Fruit fly (Drosophila melanogaster) whole organism, embryonic: ENCODE data around the gene Gale.

Experiments used
- CG14710 ChIP-seq: fragments of 200-800 bp; sonication (Bioruptor generic); optimal IDR thresholded peaks from 3 replicates; lab custom pipeline; 2019; ENCODE audit warnings: missing biosample characterization, mild to moderate bottlenecking, missing genetic modification characterization, moderate library complexity
- CG17829 ChIP-seq: fragments of 200-800 bp; optimal IDR thresholded peaks from 2 replicates; lab custom pipeline; 2019; ENCODE audit warnings: missing biosample characterization, mild to moderate bottlenecking, missing genetic modification characterization, moderate library complexity
- CG2199 ChIP-seq: fragments of 200-800 bp; sonication (Bioruptor generic); IDR thresholded peaks from 3 replicates; pipeline ENCODE4 v1.3.6; 2022; ENCODE audit warnings: missing biosample characterization, missing genetic modification characterization
- CG3163 ChIP-seq: fragments of 200-800 bp; sonication (Bioruptor generic); optimal IDR thresholded peaks from 3 replicates; lab custom pipeline; 2016; ENCODE audit warnings: missing biosample characterization, missing genetic modification characterization
- CG32532 ChIP-seq: fragments of 200-800 bp; sonication (Bioruptor generic); IDR thresholded peaks from 2 replicates; pipeline ENCODE4 v1.3.6; 2022; ENCODE audit warnings: missing biosample characterization, missing genetic modification characterization
- CG3407 ChIP-seq: fragments of 200-800 bp; sonication (Bioruptor generic); optimal IDR thresholded peaks from 2 replicates; lab custom pipeline; 2018; ENCODE audit warnings: missing biosample characterization, mild to moderate bottlenecking, missing genetic modification characterization
- CG4328 ChIP-seq: fragments of 200-800 bp; sonication (Bioruptor generic); optimal IDR thresholded peaks from 3 replicates; lab custom pipeline; 2017; ENCODE audit warnings: missing biosample characterization, missing genetic modification reagents, missing genetic modification characterization
- CG6654 ChIP-seq: fragments of 200-800 bp; sonication (Bioruptor generic); optimal IDR thresholded peaks from 2 replicates; lab custom pipeline; 2017; ENCODE audit warnings: missing biosample characterization, mild to moderate bottlenecking, missing genetic modification characterization
- CG7745 ChIP-seq: fragments of 200-800 bp; sonication (Bioruptor generic); optimal IDR thresholded peaks from 2 replicates; lab custom pipeline; 2018; ENCODE audit warnings: missing biosample characterization, mild to moderate bottlenecking, missing genetic modification characterization, moderate library complexity
- CrebB ChIP-seq: fragments of 200-800 bp; sonication (Bioruptor generic); optimal IDR thresholded peaks from 3 replicates; lab custom pipeline; 2018; ENCODE audit warnings: missing biosample characterization, mild to moderate bottlenecking, missing genetic modification characterization
- Dll ChIP-seq: fragments of 200-800 bp; sonication (Bioruptor generic); IDR thresholded peaks from 4 replicates; pipeline ENCODE4 v1.3.6; 2022; ENCODE audit warnings: missing biosample characterization, missing genetic modification characterization; ENCODE audit not compliant: partially characterized antibody
- Dp ChIP-seq: fragments of 200-800 bp; sonication (Bioruptor generic); optimal IDR thresholded peaks from 2 replicates; lab custom pipeline; 2018; ENCODE audit warnings: missing biosample characterization, mild to moderate bottlenecking, missing genetic modification characterization, moderate library complexity
- Elba2 ChIP-seq: fragments of 200-800 bp; sonication (Bioruptor generic); optimal IDR thresholded peaks from 3 replicates; lab custom pipeline; 2016; ENCODE audit warnings: missing biosample characterization, missing genetic modification characterization
- GATAe ChIP-seq: fragments of 200-800 bp; sonication (Bioruptor generic); conservative IDR thresholded peaks from 2 replicates; pipeline ENCODE4 v1.3.6; 2022; ENCODE audit warnings: missing biosample characterization, missing genetic modification characterization
- HLH3B ChIP-seq: fragments of 200-800 bp; sonication (Bioruptor generic); IDR thresholded peaks from 2 replicates; pipeline ENCODE4 v1.3.6; 2022; ENCODE audit warnings: missing biosample characterization, missing genetic modification characterization
- Hr78 ChIP-seq, 2 experiments: fragments of 200-800 bp in 1 of 2; fragments of >200 bp in 1 of 2; sonication (Bioruptor generic) in 1 of 2; optimal IDR thresholded peaks; 2 replicates each; lab custom pipeline; 2017 to 2019; ENCODE audit warnings: missing biosample characterization in 2 of 2, missing genetic modification characterization in 2 of 2, mild to moderate bottlenecking in 1 of 2, moderate library complexity in 1 of 2
- PHDP ChIP-seq: fragments of 200-800 bp; sonication (Bioruptor generic); optimal IDR thresholded peaks from 3 replicates; lab custom pipeline; 2018; ENCODE audit warnings: missing biosample characterization, mild to moderate bottlenecking, missing genetic modification characterization, moderate library complexity
- Trl ChIP-seq, 3 experiments: fragments of >200 bp in 2 of 3; fragments of 200-800 bp in 1 of 3; sonication (Bioruptor generic) in 1 of 3; optimal IDR thresholded peaks; 2 replicates in 1 of 3; 3 replicates in 2 of 3; lab custom pipeline; 2016 to 2017; ENCODE audit warnings: missing biosample characterization in 1 of 3, missing genetic modification characterization in 1 of 3
- Vsx1 ChIP-seq: fragments of 200-800 bp; sonication (Bioruptor generic); optimal IDR thresholded peaks from 2 replicates; lab custom pipeline; 2017; ENCODE audit warnings: missing biosample characterization, mild to moderate bottlenecking, missing genetic modification characterization, missing genetic modification reagents
- aop ChIP-seq: fragments of 200-800 bp; sonication (Bioruptor generic); IDR thresholded peaks from 2 replicates; pipeline ENCODE4 v1.3.6; 2022; ENCODE audit warnings: missing biosample characterization, missing genetic modification characterization
- bigmax ChIP-seq: fragments of 200-800 bp; sonication (Bioruptor generic); optimal IDR thresholded peaks from 2 replicates; lab custom pipeline; 2018; ENCODE audit warnings: missing biosample characterization, mild to moderate bottlenecking, missing genetic modification characterization
- chinmo ChIP-seq: fragments of 200-800 bp; sonication (Bioruptor generic); IDR thresholded peaks from 4 replicates; pipeline ENCODE4 v1.3.6; 2022; ENCODE audit warnings: missing biosample characterization, missing genetic modification characterization; ENCODE audit not compliant: partially characterized antibody
- croc ChIP-seq: fragments of 200-800 bp; sonication (Bioruptor generic); conservative IDR thresholded peaks from 3 replicates; pipeline ENCODE4 v1.3.6; 2022; ENCODE audit warnings: missing biosample characterization, missing genetic modification characterization
- dan ChIP-seq: fragments of 200-800 bp; sonication (Bioruptor generic); IDR thresholded peaks from 2 replicates; pipeline ENCODE4 v1.3.6; 2022; ENCODE audit warnings: missing biosample characterization, missing genetic modification characterization
- dati ChIP-seq: fragments of 200-800 bp; sonication (Bioruptor generic); IDR thresholded peaks from 2 replicates; pipeline ENCODE4 v1.3.6; 2022; ENCODE audit warnings: missing biosample characterization, missing genetic modification characterization
- ftz-f1 ChIP-seq: fragments of 200-800 bp; sonication (Bioruptor generic); optimal IDR thresholded peaks from 2 replicates; lab custom pipeline; 2016; ENCODE audit warnings: missing biosample characterization, missing genetic modification characterization
- gcm ChIP-seq: fragments of 200-800 bp; sonication (Bioruptor generic); optimal IDR thresholded peaks from 2 replicates; lab custom pipeline; 2019; ENCODE audit warnings: missing biosample characterization, mild to moderate bottlenecking, missing genetic modification characterization, moderate library complexity
- kay ChIP-seq: fragments of 200-800 bp; sonication (Bioruptor generic); optimal IDR thresholded peaks from 2 replicates; lab custom pipeline; 2016; ENCODE audit warnings: missing biosample characterization, missing genetic modification characterization
- lab ChIP-seq: fragments of 200-800 bp; sonication (Bioruptor generic); optimal IDR thresholded peaks from 3 replicates; lab custom pipeline; 2017; ENCODE audit warnings: missing biosample characterization, missing genetic modification characterization, mild to moderate bottlenecking, moderate library complexity, missing genetic modification reagents
- nom ChIP-seq: fragments of 200-800 bp; sonication (Bioruptor generic); optimal IDR thresholded peaks from 2 replicates; lab custom pipeline; 2017; ENCODE audit warnings: missing biosample characterization, missing genetic modification characterization, mild to moderate bottlenecking, moderate library complexity, missing genetic modification reagents
- sd ChIP-seq: fragments of 200-800 bp; sonication (Bioruptor generic); optimal IDR thresholded peaks from 3 replicates; lab custom pipeline; 2018; ENCODE audit warnings: missing biosample characterization, mild to moderate bottlenecking, missing genetic modification characterization, moderate library complexity
- sr ChIP-seq: fragments of 200-800 bp; sonication (Bioruptor generic); IDR thresholded peaks from 3 replicates; pipeline ENCODE4 v1.3.6; 2022; ENCODE audit warnings: missing biosample characterization, missing genetic modification characterization
- sug ChIP-seq: fragments of 200-800 bp; optimal IDR thresholded peaks from 2 replicates; lab custom pipeline; 2019; ENCODE audit warnings: missing biosample characterization, mild to moderate bottlenecking, missing genetic modification characterization, moderate library complexity
- trem ChIP-seq: fragments of 200-800 bp; optimal IDR thresholded peaks from 3 replicates; lab custom pipeline; 2019; ENCODE audit warnings: missing biosample characterization, mild to moderate bottlenecking, missing genetic modification characterization, moderate library complexity
- ttk ChIP-seq: fragments of 200-800 bp; sonication (Bioruptor generic); IDR thresholded peaks from 2 replicates; pipeline ENCODE4 v2.1.2; 2022; ENCODE audit warnings: missing biosample characterization, missing genetic modification characterization
- twi ChIP-seq: fragments of 200-800 bp; optimal IDR thresholded peaks from 2 replicates; lab custom pipeline; 2019; ENCODE audit warnings: missing biosample characterization, mild to moderate bottlenecking, missing genetic modification characterization, moderate library complexity
- zen2 ChIP-seq: fragments of 200-800 bp; sonication (Bioruptor generic); IDR thresholded peaks from 3 replicates; pipeline ENCODE4 v1.3.6; 2022; ENCODE audit warnings: missing biosample characterization, missing genetic modification characterization; ENCODE audit not compliant: partially characterized antibody

Gale gene

DNA sequence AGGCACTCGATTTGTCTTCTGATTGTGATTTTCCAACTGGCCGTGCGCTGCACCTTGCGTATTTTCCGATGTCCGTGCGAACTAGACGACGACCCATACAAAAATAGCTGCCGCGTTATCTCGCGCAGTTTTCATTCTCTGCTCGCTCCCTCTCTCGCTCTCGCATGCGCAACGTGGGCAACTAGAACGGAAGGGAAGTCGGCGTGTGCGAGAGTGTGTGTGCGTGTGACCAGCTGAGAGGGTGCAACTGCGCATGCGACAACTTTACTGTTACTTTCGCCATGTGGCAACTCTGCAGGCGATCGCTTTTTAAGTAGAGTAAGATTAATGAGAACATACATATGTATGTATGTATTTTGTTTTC, 37.1 kb downstream of the Gale start, which contains the start of gene ebd1 (continued):
- 0 out of 3 replicates have a peak, but pooled peaks have one; percentile 49 for TF ChIP-seq CG2199 (GFP tag; lab: Robert Waterston, UW)
- TF ChIP-seq lab (GFP tag; lab: Kevin White, UChicago) = peak; percentile 44
- peak; percentile 27 for TF ChIP-seq PHDP (tag; lab: Kevin White, UChicago)
- TF ChIP-seq CrebB (tag; lab: Kevin White, UChicago) = peak; percentile 31
- TF ChIP-seq GATAe (GFP tag; lab: Robert Waterston, UW) = 0 out of 2 replicates have a peak, but pooled peaks have one; percentile 7
- TF ChIP-seq CG14710 = peak; percentile 1
- TF ChIP-seq CG32532 (GFP tag; lab: Robert Waterston, UW) = peak; percentile 6; the same call in 1 of the 2 replicates
- peak in 1 of 2 experiments; percentile 79 for TF ChIP-seq Hr78 (GFP tag; optimal IDR thresholded peaks at IDR 0.05; lab: Kevin White, UChicago)
- no peak for TF ChIP-seq bigmax (GFP tag; lab: Kevin White, UChicago)
- TF ChIP-seq kay (GFP tag; lab: Kevin White, UChicago) = no peak
- peak; percentile 45 for TF ChIP-seq CG3163 (GFP tag; lab: Kevin White, UChicago)
- peak; percentile 3 for TF ChIP-seq Dp (GFP tag; lab: Kevin White, UChicago)
- peak; percentile 39 for TF ChIP-seq trem (tag; lab: Kevin White, UChicago)
- peak; percentile 38 for TF ChIP-seq CG17829 (tag; lab: Kevin White, UChicago)
- TF ChIP-seq Elba2 = peak; percentile 53
- no peak for TF ChIP-seq dati (GFP tag; lab: Robert Waterston, UW)
- TF ChIP-seq croc (GFP tag; lab: Robert Waterston, UW) = no peak
- TF ChIP-seq Dll (GFP tag; lab: Robert Waterston, UW) = 0 out of 4 replicates have a peak, but pooled peaks have one; percentile 44
- no peak for TF ChIP-seq CG7745 (tag; lab: Kevin White, UChicago)
- peak; percentile 7; the same call in 1 of the 2 replicates for TF ChIP-seq HLH3B
- TF ChIP-seq Trl (optimal IDR thresholded peaks at IDR 0.05; lab: Kevin White, UChicago) = peak; percentile 71 to 84
- TF ChIP-seq Trl (GFP tag; optimal IDR thresholded peaks at IDR 0.05; lab: Kevin White, UChicago) = no peak
- TF ChIP-seq twi = peak; percentile 56
- TF ChIP-seq ftz-f1 (GFP tag; lab: Kevin White, UChicago) = peak; percentile 43
- peak; percentile 34; the same call in 1 of the 2 replicates for TF ChIP-seq aop
- TF ChIP-seq sug (tag; lab: Kevin White, UChicago) = peak; percentile 19
- peak; percentile 4 for TF ChIP-seq CG4328
- TF ChIP-seq gcm (GFP tag; lab: Kevin White, UChicago) = peak; percentile 6
- no peak for TF ChIP-seq CG6654 (GFP tag; lab: Kevin White, UChicago)
- peak; percentile 46; the same call in 1 of the 2 replicates for TF ChIP-seq ttk (GFP tag; lab: Robert Waterston, UW)
- 0 out of 3 replicates have a peak, but pooled peaks have one; percentile 6 for TF ChIP-seq zen2 (GFP tag; lab: Robert Waterston, UW)
- peak; percentile 51 for TF ChIP-seq nom (GFP tag; lab: Kevin White, UChicago)
- no peak for TF ChIP-seq CG3407 (GFP tag; lab: Kevin White, UChicago)
- 0 out of 3 replicates have a peak, but pooled peaks have one; percentile 3 for TF ChIP-seq sr (GFP tag; lab: Robert Waterston, UW)

DNA sequence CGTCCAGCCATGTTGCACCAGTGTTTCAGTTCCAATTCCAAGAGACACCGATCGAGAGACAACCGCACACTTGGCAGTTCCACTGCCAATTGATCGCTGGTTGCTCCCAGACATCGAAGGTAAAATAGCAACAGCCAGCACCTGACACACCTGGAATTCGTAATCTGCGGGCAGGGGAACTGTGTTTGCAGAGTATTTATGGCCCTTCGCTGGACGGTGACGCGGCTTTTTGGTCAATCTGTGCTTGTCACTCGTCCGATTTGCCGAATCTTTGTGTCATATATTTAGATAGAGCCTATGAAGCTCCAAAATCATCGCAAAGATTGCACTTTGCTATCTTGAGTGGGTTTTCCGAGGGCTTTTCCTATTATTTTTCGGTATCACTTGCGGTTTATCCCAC, 39.5 kb downstream of the Gale start, which contains the start of gene hiro:
TSS of gene hiro (minus strand) at position 101 of the 400 bp plus-strand sequence.
- TF ChIP-seq dan (GFP tag; lab: Robert Waterston, UW) (no peak), chinmo (0 out of 4 replicates have a peak, but pooled peaks have one; percentile 8), sd (peak; percentile 32), Vsx1 (GFP tag; lab: Kevin White, UChicago) (no peak)
